Worm (Caenorhabditis elegans) whole organism, late embryonic: ENCODE results near the gene C24D10.6.

Experiments used
- C38D4.7 ChIP-seq: fragments of 200-800 bp; sonication (Bioruptor generic); optimal IDR thresholded peaks from 2 replicates; lab custom pipeline; 2018; ENCODE audit warnings: mild to moderate bottlenecking, missing genetic modification characterization, moderate library complexity, missing compliant biosample characterization
- dve-1 ChIP-seq: sonication (generic microtip); optimal IDR thresholded peaks from 2 replicates; lab custom pipeline; 2017; ENCODE audit warnings: antibody characterized with exemption, mild to moderate bottlenecking, missing genetic modification characterization, missing compliant biosample characterization
- elt-4 ChIP-seq: sonication (generic microtip); optimal IDR thresholded peaks from 2 replicates; lab custom pipeline; 2016; ENCODE audit warnings: missing genetic modification characterization, missing compliant biosample characterization

DNA sequence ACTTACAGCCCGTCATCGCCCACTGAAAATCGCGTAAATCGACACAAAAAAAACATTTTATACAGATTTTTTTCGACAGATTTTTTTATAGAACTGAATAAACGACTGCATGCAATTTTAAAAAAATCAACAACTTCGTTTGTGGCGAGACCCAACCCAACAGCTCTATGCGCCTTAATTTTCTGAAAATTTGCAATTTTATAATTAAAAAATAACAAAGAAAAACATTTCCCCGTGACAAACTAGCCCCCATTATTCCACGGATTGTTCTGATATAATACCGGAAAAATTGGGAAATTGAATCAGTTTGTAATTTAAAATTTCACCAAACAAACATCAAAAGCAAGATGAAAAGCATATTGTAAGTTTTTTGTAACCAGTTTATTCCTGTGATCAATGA is 6.0 kb upstream of the C24D10.6 start, which contains the start of gene ptp-5.1:
- TF ChIP-seq dve-1 (tag; lab: Kevin White, UChicago) (no peak), elt-4 (tag; lab: Kevin White, UChicago) (no peak), C38D4.7 (GFP tag; lab: Kevin White, UChicago) (no peak)
